Worm (Caenorhabditis elegans): Measurements from ENCODE around the gene hex-3.
A peak's percentile ranks its signal among the peaks of the same experiment; 100 is the strongest.

DNA sequence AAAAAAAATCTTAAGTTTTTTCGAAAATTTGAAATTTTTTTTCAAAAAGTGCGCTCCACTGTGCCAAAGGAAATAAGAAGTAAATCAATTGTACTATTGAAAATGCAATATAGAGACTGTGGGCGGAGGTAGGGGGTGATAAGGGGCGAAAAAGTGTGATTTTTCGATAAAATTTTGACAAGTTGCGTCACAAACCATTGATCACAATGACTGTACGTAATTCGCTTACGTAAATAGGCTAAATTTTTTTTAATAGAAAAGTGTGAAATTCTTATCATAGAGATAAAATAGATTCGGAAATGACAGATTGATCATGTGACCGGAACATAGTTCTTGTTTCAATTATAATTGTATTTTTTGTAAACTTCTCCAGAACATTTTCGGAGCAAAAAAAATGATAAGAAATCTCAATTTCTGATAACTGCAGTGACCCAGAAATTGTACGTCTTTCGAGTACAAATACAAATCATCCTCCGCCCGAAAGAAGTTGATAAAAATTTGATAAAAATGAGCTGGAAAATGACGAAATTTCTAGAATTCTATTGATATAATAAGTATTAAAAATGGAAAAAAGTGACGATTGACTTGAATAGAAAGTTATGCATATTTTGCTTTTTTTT lies 26.4 kb upstream of the hex-3 start:
- TF ChIP-seq aly-2 (tag; optimal IDR thresholded peaks at IDR 0.05) (no peak), lin-15B (tag; optimal IDR thresholded peaks at IDR 0.05) (no peak), mml-1 (tag; optimal IDR thresholded peaks at IDR 0.05) (no peak), unc-62 (GFP tag; optimal IDR thresholded peaks at IDR 0.05) (no peak), pha-4 (tag; optimal IDR thresholded peaks at IDR 0.05) (peak; percentile 34), fos-1 (tag; optimal IDR thresholded peaks at IDR 0.05) (no peak), ztf-4 (tag; optimal IDR thresholded peaks at IDR 0.05) (no peak), nhr-23 (tag; optimal IDR thresholded peaks at IDR 0.05) (no peak), ceh-9 (tag; optimal IDR thresholded peaks at IDR 0.05) (no peak), nhr-237 (tag; optimal IDR thresholded peaks at IDR 0.05) (no peak), elt-1 (tag; optimal IDR thresholded peaks at IDR 0.05) (no peak), lin-39 (tag; optimal IDR thresholded peaks at IDR 0.05) (no peak), fkh-10 (GFP tag; optimal IDR thresholded peaks at IDR 0.05) (no peak), eor-1 (tag; optimal IDR thresholded peaks at IDR 0.05) (no peak)

Data from whole organism, L3 larva.